Fruit fly (Drosophila melanogaster) whole organism, wandering third instar larva: ENCODE results near the gene GlnRS.

Experiments used
- Abd-B ChIP-seq: fragments of >200 bp; optimal IDR thresholded peaks from 2 replicates; lab custom pipeline; 2017; ENCODE audit warnings: missing biosample characterization, missing genetic modification characterization
- CG32264 ChIP-seq: fragments of 200-800 bp; sonication (Bioruptor generic); optimal IDR thresholded peaks from 2 replicates; lab custom pipeline; 2016; ENCODE audit warnings: missing biosample characterization, missing genetic modification characterization
- CG9705 ChIP-seq: fragments of 200-800 bp; sonication (Bioruptor generic); optimal IDR thresholded peaks from 2 replicates; lab custom pipeline; 2018; ENCODE audit warnings: missing biosample characterization, mild to moderate bottlenecking, missing genetic modification characterization
- CrebA ChIP-seq: fragments of 200-800 bp; sonication (Bioruptor generic); optimal IDR thresholded peaks from 2 replicates; lab custom pipeline; 2016; ENCODE audit warnings: missing biosample characterization, mild to moderate bottlenecking, missing genetic modification characterization, borderline replicate concordance
- Dif ChIP-seq: fragments of 200-275, 200-300 bp; sonication (Bioruptor generic); optimal IDR thresholded peaks from 2 replicates; lab custom pipeline; 2018; ENCODE audit warnings: missing biosample characterization, missing genetic modification characterization; ENCODE audit not compliant: partially characterized antibody
- HLH106 ChIP-seq: fragments of 200-800 bp; optimal IDR thresholded peaks from 3 replicates; lab custom pipeline; 2019; ENCODE audit warnings: missing biosample characterization, mild to moderate bottlenecking, missing genetic modification characterization, moderate library complexity
- Hnf4 ChIP-seq: fragments of 200-800 bp; sonication (Bioruptor generic); optimal IDR thresholded peaks from 2 replicates; lab custom pipeline; 2016; ENCODE audit warnings: missing biosample characterization, mild to moderate bottlenecking, missing genetic modification characterization
- Hr78 ChIP-seq: fragments of >200 bp; optimal IDR thresholded peaks from 2 replicates; lab custom pipeline; 2017; ENCODE audit warnings: missing biosample characterization, missing genetic modification characterization
- Hr83 ChIP-seq: fragments of 200-300 bp; sonication (Bioruptor generic); optimal IDR thresholded peaks from 2 replicates; lab custom pipeline; 2016; ENCODE audit warnings: missing biosample characterization, mild to moderate bottlenecking, missing genetic modification characterization, moderate library complexity; ENCODE audit not compliant: poor library complexity, severe bottlenecking
- Mio ChIP-seq: sonication (Bioruptor generic); optimal IDR thresholded peaks from 2 replicates; lab custom pipeline; 2016; ENCODE audit warnings: missing biosample characterization, missing genetic modification characterization
- Myc ChIP-seq: fragments of >200 bp; optimal IDR thresholded peaks from 2 replicates; lab custom pipeline; 2017
- N ChIP-seq: fragments of >200 bp; optimal IDR thresholded peaks from 2 replicates; lab custom pipeline; 2018; ENCODE audit warnings: missing biosample characterization, missing external identifiers, missing genetic modification characterization
- Rel ChIP-seq, 2 experiments: fragments of 200-800 bp; sonication (Bioruptor generic) in 1 of 2; optimal IDR thresholded peaks; 2 replicates in 1 of 2; 3 replicates in 1 of 2; lab custom pipeline; 2016 to 2019; ENCODE audit warnings: mild to moderate bottlenecking in 2 of 2, missing biosample characterization in 2 of 2, missing genetic modification characterization in 2 of 2, moderate library complexity in 1 of 2
- Sp1 ChIP-seq: fragments of 200-800 bp; sonication (Bioruptor generic); optimal IDR thresholded peaks from 3 replicates; lab custom pipeline; 2019; ENCODE audit warnings: missing biosample characterization, mild to moderate bottlenecking, missing genetic modification characterization, moderate library complexity
- Vsx2 ChIP-seq: fragments of 200-300, 225-300 bp; sonication (Bioruptor generic); optimal IDR thresholded peaks from 2 replicates; lab custom pipeline; 2018; ENCODE audit warnings: missing biosample characterization, missing genetic modification characterization; ENCODE audit not compliant: partially characterized antibody
- br ChIP-seq: fragments of 200-800 bp; sonication (Bioruptor generic); optimal IDR thresholded peaks from 2 replicates; lab custom pipeline; 2016; ENCODE audit warnings: missing biosample characterization, missing genetic modification characterization
- dl ChIP-seq, 2 experiments: fragments of 175-275, 200-275 bp in 1 of 2; fragments of 200-275 bp in 1 of 2; sonication (Bioruptor generic); optimal IDR thresholded peaks; lab custom pipeline; 2018; ENCODE audit warnings: mild to moderate bottlenecking in 2 of 2, missing biosample characterization in 2 of 2, missing genetic modification characterization in 2 of 2, moderate library complexity in 2 of 2; ENCODE audit not compliant: partially characterized antibody in 2 of 2, insufficient read depth in 1 of 2
- dmrt93B ChIP-seq: fragments of 200-800 bp; sonication (Bioruptor generic); optimal IDR thresholded peaks from 2 replicates; lab custom pipeline; 2018; ENCODE audit warnings: missing biosample characterization, mild to moderate bottlenecking, missing genetic modification characterization
- dsf ChIP-seq: sonication (Bioruptor generic); optimal IDR thresholded peaks from 2 replicates; lab custom pipeline; 2016; ENCODE audit warnings: missing biosample characterization, missing genetic modification characterization, borderline replicate concordance
- ey ChIP-seq: fragments of 200-800 bp; sonication (Bioruptor generic); optimal IDR thresholded peaks from 2 replicates; lab custom pipeline; 2016; ENCODE audit warnings: missing biosample characterization, missing genetic modification characterization
- foxo ChIP-seq, 2 experiments: fragments of 200-800 bp; sonication (Bioruptor generic); optimal IDR thresholded peaks; 2 replicates in 1 of 2; 3 replicates in 1 of 2; lab custom pipeline; 2016 to 2017; ENCODE audit warnings: missing biosample characterization in 2 of 2, missing genetic modification characterization in 2 of 2
- fru ChIP-seq: fragments of 200-800 bp; sonication (Bioruptor generic); optimal IDR thresholded peaks from 3 replicates; lab custom pipeline; 2016; ENCODE audit warnings: missing biosample characterization, mild to moderate bottlenecking, missing genetic modification characterization
- jim ChIP-seq: fragments of 175-275, 200-325 bp; sonication (Bioruptor generic); optimal IDR thresholded peaks from 2 replicates; lab custom pipeline; 2016; ENCODE audit warnings: missing biosample characterization, mild to moderate bottlenecking, missing genetic modification characterization
- lola ChIP-seq: fragments of >200 bp; optimal IDR thresholded peaks from 2 replicates; lab custom pipeline; 2017; ENCODE audit warnings: missing biosample characterization, missing genetic modification characterization
- sage ChIP-seq: fragments of 200-800 bp; sonication (Bioruptor generic); optimal IDR thresholded peaks from 2 replicates; lab custom pipeline; 2016; ENCODE audit warnings: missing biosample characterization, mild to moderate bottlenecking, missing genetic modification characterization
- woc ChIP-seq: sonication (Bioruptor generic); optimal IDR thresholded peaks from 2 replicates; lab custom pipeline; 2016; ENCODE audit warnings: missing biosample characterization, mild to moderate bottlenecking, missing genetic modification characterization

Gene GlnRS

dm6 chr3R:25245052-25245813 lies 20.3 kb downstream of the GlnRS start, which contains the start of gene bam:
Gene bam, minus strand, starts transcription at chr3R:25245109.
- TF ChIP-seq Rel (GFP tag; optimal IDR thresholded peaks at IDR 0.05; lab: Kevin White, UChicago) (no peak), Rel (tag; optimal IDR thresholded peaks at IDR 0.05; lab: Kevin White, UChicago) (peak; percentile 77), foxo (GFP tag; optimal IDR thresholded peaks at IDR 0.05; lab: Kevin White, UChicago) (no peak), Myc (lab: Kevin White, UChicago) (peak; percentile 51)

dm6 chr3R:25241507-25242070 lies 23.9 kb downstream of the GlnRS start, which contains the start of gene CG11854:
Gene CG11854, plus strand, starts transcription at chr3R:25242020.
- TF ChIP-seq Rel (GFP tag; optimal IDR thresholded peaks at IDR 0.05; lab: Kevin White, UChicago) (no peak), Rel (tag; optimal IDR thresholded peaks at IDR 0.05; lab: Kevin White, UChicago) (peak; percentile 76), Abd-B (GFP tag; lab: Kevin White, UChicago) (no peak)

- TF ChIP-seq Rel (GFP tag; optimal IDR thresholded peaks at IDR 0.05; lab: Kevin White, UChicago) (no peak), Rel (tag; optimal IDR thresholded peaks at IDR 0.05; lab: Kevin White, UChicago) (no peak), Vsx2 (GFP tag; lab: Kevin White, UChicago) (no peak)
Measured at dm6 chr3R:25239880-25240279, 25.6 kb downstream of the GlnRS start, which contains the start of gene to. Gene to, plus strand, starts transcription at chr3R:25240180.

dm6 chr3R:25238771-25239700 lies 26.5 kb downstream of the GlnRS start:
- TF ChIP-seq Hr78: no peak
- no peak for TF ChIP-seq ey (GFP tag; lab: Kevin White, UChicago)
- no peak for TF ChIP-seq N (GFP tag; lab: Kevin White, UChicago)
- no peak for TF ChIP-seq Vsx2 (GFP tag; lab: Kevin White, UChicago)

- TF ChIP-seq woc (GFP tag; lab: Kevin White, UChicago): no peak
- TF ChIP-seq fru (GFP tag; lab: Kevin White, UChicago): no peak
- no peak for TF ChIP-seq Hnf4 (GFP tag; lab: Kevin White, UChicago)
- TF ChIP-seq N (GFP tag; lab: Kevin White, UChicago): no peak
- no peak for TF ChIP-seq Hr78
- TF ChIP-seq br (GFP tag; lab: Kevin White, UChicago): no peak
- no peak for TF ChIP-seq CG9705 (GFP tag; lab: Kevin White, UChicago)
- no peak for TF ChIP-seq jim (GFP tag; lab: Kevin White, UChicago)
- TF ChIP-seq CrebA (GFP tag; lab: Kevin White, UChicago): no peak
- no peak for TF ChIP-seq Sp1 (GFP tag; lab: Kevin White, UChicago)
- no peak for TF ChIP-seq HLH106
- TF ChIP-seq Abd-B (GFP tag; lab: Kevin White, UChicago): no peak
- TF ChIP-seq CG32264 (GFP tag; lab: Kevin White, UChicago): no peak
- no peak for TF ChIP-seq Vsx2 (GFP tag; lab: Kevin White, UChicago)
- TF ChIP-seq dmrt93B (GFP tag; lab: Kevin White, UChicago): no peak
- TF ChIP-seq lola: no peak
- TF ChIP-seq Hr83 (GFP tag; lab: Kevin White, UChicago): no peak
Measured at dm6 chr3R:25237314-25237713, 28.2 kb downstream of the GlnRS start, which contains the start of gene Jhbp7. Gene Jhbp7, plus strand, starts transcription at chr3R:25237614.

- no peak for TF ChIP-seq dmrt93B (GFP tag; lab: Kevin White, UChicago)
- no peak for TF ChIP-seq dl (GFP tag; optimal IDR thresholded peaks at IDR 0.05; lab: Kevin White, UChicago; ENCODE audit: insufficient read depth in 1 of 2, partially characterized antibody in 2 of 2)
- TF ChIP-seq Hnf4 (GFP tag; lab: Kevin White, UChicago): no peak
- no peak for TF ChIP-seq CG32264 (GFP tag; lab: Kevin White, UChicago)
- no peak for TF ChIP-seq Vsx2 (GFP tag; lab: Kevin White, UChicago)
- no peak for TF ChIP-seq Dif (GFP tag; lab: Kevin White, UChicago)
- no peak for TF ChIP-seq dsf
- TF ChIP-seq sage (GFP tag; lab: Kevin White, UChicago): no peak
- TF ChIP-seq Mio: no peak
Measured at dm6 chr3R:25236121-25236520, 29.4 kb downstream of the GlnRS start.
